Worm (Caenorhabditis elegans) whole organism, young adult: ENCODE data around the gene nstp-9.

Experiments
- B0336.3 ChIP-seq: fragments of 200-800 bp; sonication (Bioruptor generic); IDR thresholded peaks from 2 replicates; pipeline ENCODE4 v1.3.6; 2022; ENCODE audit warnings: missing genetic modification characterization, missing compliant biosample characterization
- F10E7.11 ChIP-seq: sonication (generic microtip); optimal IDR thresholded peaks from 2 replicates; lab custom pipeline; 2017; ENCODE audit warnings: mild to moderate bottlenecking, missing genetic modification characterization, moderate library complexity, missing compliant biosample characterization
- F23B12.7 ChIP-seq: sonication (generic microtip); optimal IDR thresholded peaks from 2 replicates; lab custom pipeline; 2017; ENCODE audit warnings: missing genetic modification characterization, mild to moderate bottlenecking, missing compliant biosample characterization, antibody characterized with exemption, moderate library complexity; ENCODE audit not compliant: insufficient read depth
- F39B2.1 ChIP-seq: fragments of 200-800 bp; sonication (Bioruptor generic); IDR thresholded peaks from 2 replicates; pipeline ENCODE4 v1.3.6; 2022; ENCODE audit warnings: missing genetic modification reagents, missing genetic modification characterization, missing compliant biosample characterization
- F52B5.7 ChIP-seq: sonication (generic microtip); optimal IDR thresholded peaks from 2 replicates; lab custom pipeline; 2016; ENCODE audit warnings: mild to moderate bottlenecking, missing genetic modification characterization, missing compliant biosample characterization
- F55B11.4 ChIP-seq: sonication (generic microtip); optimal IDR thresholded peaks from 2 replicates; lab custom pipeline; 2016; ENCODE audit warnings: missing compliant biosample characterization, missing genetic modification characterization, borderline replicate concordance; ENCODE audit not compliant: insufficient read depth
- F57C9.4 ChIP-seq: sonication (generic microtip); optimal IDR thresholded peaks from 2 replicates; lab custom pipeline; 2017; ENCODE audit warnings: mild to moderate bottlenecking, missing genetic modification characterization, missing compliant biosample characterization
- T26A5.8 ChIP-seq: sonication (generic microtip); optimal IDR thresholded peaks from 2 replicates; lab custom pipeline; 2016; ENCODE audit warnings: missing genetic modification characterization, missing compliant biosample characterization
- Y53G8AR.9 ChIP-seq: fragments of 200-800 bp; sonication (Bioruptor generic); conservative IDR thresholded peaks from 2 replicates; pipeline ENCODE4 v1.3.6; 2022; ENCODE audit warnings: missing genetic modification reagents, missing genetic modification characterization, missing compliant biosample characterization
- Y56A3A.18 ChIP-seq: fragments of 200-800 bp; sonication (Bioruptor generic); IDR thresholded peaks from 2 replicates; pipeline ENCODE4 v1.3.6; 2022; ENCODE audit warnings: missing genetic modification reagents, missing genetic modification characterization, missing compliant biosample characterization
- Y67H2A.10 ChIP-seq: fragments of 200-800 bp; sonication (Bioruptor generic); conservative IDR thresholded peaks from 2 replicates; pipeline ENCODE4 v1.3.6; 2022; ENCODE audit warnings: missing genetic modification reagents, missing genetic modification characterization, missing compliant biosample characterization
- Y95B8A.8 ChIP-seq: fragments of 200-800 bp; sonication (Bioruptor generic); IDR thresholded peaks from 2 replicates; pipeline ENCODE4 v1.3.6; 2022; ENCODE audit warnings: missing genetic modification reagents, missing genetic modification characterization, missing compliant biosample characterization
- akir-1 ChIP-seq: fragments of 200-800 bp; sonication (Bioruptor generic); optimal IDR thresholded peaks from 2 replicates; lab custom pipeline; 2018; ENCODE audit warnings: mild to moderate bottlenecking, missing genetic modification characterization, moderate library complexity, missing compliant biosample characterization
- aptf-2 ChIP-seq: fragments of 200-800 bp; sonication (Bioruptor generic); conservative IDR thresholded peaks from 2 replicates; pipeline ENCODE4 v1.3.6; 2022; ENCODE audit warnings: missing genetic modification reagents, missing genetic modification characterization, missing compliant biosample characterization
- attf-5 ChIP-seq: fragments of 200-800 bp; sonication (Bioruptor generic); optimal IDR thresholded peaks from 2 replicates; lab custom pipeline; 2018; ENCODE audit warnings: mild to moderate bottlenecking, missing genetic modification characterization, missing compliant biosample characterization
- bed-1 ChIP-seq: fragments of 200-800 bp; sonication (Bioruptor generic); IDR thresholded peaks from 2 replicates; pipeline ENCODE4 v1.3.6; 2022; ENCODE audit warnings: missing genetic modification reagents, missing genetic modification characterization, missing compliant biosample characterization
- cebp-1 ChIP-seq, 2 experiments: fragments of 200-800 bp in 1 of 2; sonication (Bioruptor generic) in 1 of 2; sonication (generic microtip) in 1 of 2; IDR thresholded peaks in 1 of 2; optimal IDR thresholded peaks in 1 of 2; 2 replicates each; pipeline versions ENCODE4 v1.3.6 to Lab custom; 2017 to 2022; ENCODE audit warnings: missing compliant biosample characterization in 2 of 2, missing genetic modification characterization in 2 of 2, mild to moderate bottlenecking in 1 of 2, missing genetic modification reagents in 1 of 2, moderate library complexity in 1 of 2
- cebp-2 ChIP-seq: fragments of 200-800 bp; sonication (Bioruptor generic); IDR thresholded peaks from 2 replicates; pipeline ENCODE4 v1.3.6; 2022; ENCODE audit warnings: missing genetic modification characterization, missing compliant biosample characterization
- ceh-100 ChIP-seq: fragments of 200-800 bp; sonication (Bioruptor generic); IDR thresholded peaks from 2 replicates; pipeline ENCODE4 v1.3.6; 2022; ENCODE audit warnings: missing genetic modification reagents, missing genetic modification characterization, missing compliant biosample characterization
- ceh-27 ChIP-seq: fragments of 200-800 bp; sonication (Bioruptor generic); optimal IDR thresholded peaks from 2 replicates; lab custom pipeline; 2018; ENCODE audit warnings: mild to moderate bottlenecking, missing genetic modification characterization, moderate library complexity, missing compliant biosample characterization
- ceh-58 ChIP-seq: fragments of 200-800 bp; sonication (Bioruptor generic); IDR thresholded peaks from 2 replicates; pipeline ENCODE4 v1.3.6; 2022; ENCODE audit warnings: missing genetic modification characterization, missing compliant biosample characterization
- ceh-91 ChIP-seq: fragments of 200-800 bp; sonication (Bioruptor generic); IDR thresholded peaks from 2 replicates; pipeline ENCODE4 v1.3.6; 2022; ENCODE audit warnings: missing genetic modification reagents, missing genetic modification characterization, missing compliant biosample characterization
- die-1 ChIP-seq: sonication (generic microtip); optimal IDR thresholded peaks from 2 replicates; lab custom pipeline; 2016; ENCODE audit warnings: missing genotype, mild to moderate bottlenecking, missing genetic modification characterization, missing compliant biosample characterization
- dpl-1 ChIP-seq: fragments of 150-350 bp; optimal IDR thresholded peaks from 2 replicates; lab custom pipeline; 2014; ENCODE audit warnings: missing biosample characterization, missing genetic modification reagents, missing genetic modification characterization
- gei-17 ChIP-seq: fragments of 200-800 bp; sonication (Bioruptor generic); optimal IDR thresholded peaks from 2 replicates; lab custom pipeline; 2018; ENCODE audit warnings: mild to moderate bottlenecking, missing genetic modification characterization, missing compliant biosample characterization
- hlh-12 ChIP-seq: sonication (generic microtip); optimal IDR thresholded peaks from 2 replicates; lab custom pipeline; 2016; ENCODE audit warnings: missing genetic modification characterization, missing compliant biosample characterization
- hmg-20 ChIP-seq: fragments of 200-800 bp; sonication (Bioruptor generic); IDR thresholded peaks from 2 replicates; pipeline ENCODE4 v1.3.6; 2022; ENCODE audit warnings: missing genetic modification reagents, missing genetic modification characterization, missing compliant biosample characterization
- lin-35 ChIP-seq, 3 experiments: fragments of 150-350 bp in 2 of 3; sonication (generic microtip) in 1 of 3; optimal IDR thresholded peaks; 2 replicates each; lab custom pipeline; 2014 to 2018; ENCODE audit warnings: missing biosample characterization in 3 of 3, missing genetic modification characterization in 3 of 3, missing genetic modification reagents in 3 of 3
- lin-54 ChIP-seq: fragments of 200-800 bp; sonication (Bioruptor generic); optimal IDR thresholded peaks from 2 replicates; lab custom pipeline; 2018; ENCODE audit warnings: mild to moderate bottlenecking, missing genetic modification characterization, missing compliant biosample characterization
- lsl-1 ChIP-seq: fragments of 200-800 bp; sonication (Bioruptor generic); optimal IDR thresholded peaks from 2 replicates; lab custom pipeline; 2018; ENCODE audit warnings: mild to moderate bottlenecking, missing genetic modification characterization, moderate library complexity, missing compliant biosample characterization
- madf-8 ChIP-seq: fragments of 200-800 bp; sonication (Bioruptor generic); conservative IDR thresholded peaks from 2 replicates; pipeline ENCODE4 v1.3.6; 2022; ENCODE audit warnings: missing genetic modification reagents, missing genetic modification characterization, missing compliant biosample characterization
- nfya-2 ChIP-seq: fragments of 200-800 bp; sonication (Bioruptor generic); IDR thresholded peaks from 2 replicates; pipeline ENCODE4 v1.3.6; 2022; ENCODE audit warnings: missing genetic modification reagents, missing genetic modification characterization, missing compliant biosample characterization
- nhr-80 ChIP-seq: sonication (generic microtip); optimal IDR thresholded peaks from 2 replicates; lab custom pipeline; 2016; ENCODE audit warnings: missing genetic modification characterization, missing compliant biosample characterization
- pbrm-1 ChIP-seq: fragments of 200-800 bp; sonication (Bioruptor generic); IDR thresholded peaks from 2 replicates; pipeline ENCODE4 v1.3.6; 2022; ENCODE audit warnings: missing genetic modification reagents, missing genetic modification characterization, missing compliant biosample characterization
- rcor-1 ChIP-seq: fragments of 200-800 bp; sonication (Bioruptor generic); IDR thresholded peaks from 2 replicates; pipeline ENCODE4 v1.3.6; 2022; ENCODE audit warnings: missing genetic modification reagents, missing genetic modification characterization, missing compliant biosample characterization
- repo-1 ChIP-seq: sonication (generic microtip); optimal IDR thresholded peaks from 2 replicates; lab custom pipeline; 2017; ENCODE audit warnings: mild to moderate bottlenecking, missing genetic modification characterization, missing compliant biosample characterization
- rpc-1 ChIP-seq, 2 experiments: fragments of 150-350 bp in 1 of 2; sonication (generic microtip) in 1 of 2; optimal IDR thresholded peaks; 2 replicates each; lab custom pipeline; 2014 to 2018; ENCODE audit warnings: missing biosample characterization in 1 of 2, missing genetic modification characterization in 1 of 2, missing genetic modification reagents in 1 of 2, missing genotype in 1 of 2
- sdz-38 ChIP-seq: sonication (generic microtip); optimal IDR thresholded peaks from 2 replicates; lab custom pipeline; 2016; ENCODE audit warnings: missing genotype, missing genetic modification characterization, missing compliant biosample characterization
- sea-2 ChIP-seq: fragments of 200-800 bp; sonication (Bioruptor generic); IDR thresholded peaks from 2 replicates; pipeline ENCODE4 v1.3.6; 2022; ENCODE audit warnings: missing genetic modification characterization, missing compliant biosample characterization
- tbp1 ChIP-seq: fragments of 200-800 bp; sonication (Bioruptor generic); optimal IDR thresholded peaks from 2 replicates; lab custom pipeline; 2018; ENCODE audit warnings: mild to moderate bottlenecking, missing genetic modification characterization, missing compliant biosample characterization
- tbx-9 ChIP-seq: sonication (generic microtip); optimal IDR thresholded peaks from 2 replicates; lab custom pipeline; 2016; ENCODE audit warnings: borderline replicate concordance, missing genetic modification characterization, inconsistent platforms, missing compliant biosample characterization
- zim-3 ChIP-seq: sonication (generic microtip); optimal IDR thresholded peaks from 2 replicates; lab custom pipeline; 2017; ENCODE audit warnings: mild to moderate bottlenecking, missing genetic modification characterization, moderate library complexity, missing compliant biosample characterization
- ztf-26 ChIP-seq: sonication (generic microtip); optimal IDR thresholded peaks from 2 replicates; lab custom pipeline; 2017; ENCODE audit warnings: missing genetic modification characterization, missing compliant biosample characterization
- ztf-6 ChIP-seq: fragments of 200-800 bp; sonication (Bioruptor generic); IDR thresholded peaks from 2 replicates; pipeline ENCODE4 v1.3.6; 2022; ENCODE audit warnings: missing genetic modification reagents, missing genetic modification characterization, missing compliant biosample characterization

The nstp-9 gene

ce11 chrX:10919613-10920012 is at the start of gene nstp-9:
nstp-9 (minus strand) TSS chrX:10919713.
- TF ChIP-seq lin-54 (no peak), ceh-58 (GFP tag; lab: Robert Waterston, UW) (no peak), F39B2.1 (GFP tag; lab: Robert Waterston, UW) (no peak), madf-8 (GFP tag; lab: Robert Waterston, UW) (no peak), aptf-2 (GFP tag; lab: Robert Waterston, UW) (no peak), Y95B8A.8 (no peak), ceh-27 (no peak), F55B11.4 (tag; lab: Kevin White, UChicago) (no peak), pbrm-1 (GFP tag; lab: Robert Waterston, UW) (no peak), T26A5.8 (tag; lab: Kevin White, UChicago) (no peak), hmg-20 (GFP tag; lab: Robert Waterston, UW) (no peak), Y53G8AR.9 (no peak), F10E7.11 (no peak), tbp1 (GFP tag; lab: Kevin White, UChicago) (no peak), rcor-1 (GFP tag; lab: Robert Waterston, UW) (no peak), B0336.3 (GFP tag; lab: Robert Waterston, UW) (no peak), rpc-1 (optimal IDR thresholded peaks at IDR 0.05; lab: Kevin White, UChicago) (no peak), rpc-1 (tag; optimal IDR thresholded peaks at IDR 0.05; lab: Kevin White, UChicago) (no peak), nfya-2 (GFP tag; lab: Robert Waterston, UW) (no peak)

- TF ChIP-seq F23B12.7 (tag; lab: Kevin White, UChicago), result no peak
- TF ChIP-seq ztf-6 (GFP tag; lab: Robert Waterston, UW), result no peak
- no peak for TF ChIP-seq lin-35 (GFP tag; optimal IDR thresholded peaks at IDR 0.05; lab: Kevin White, UChicago)
- no peak for TF ChIP-seq die-1
- no peak for TF ChIP-seq lin-54
- TF ChIP-seq lsl-1 (GFP tag; lab: Kevin White, UChicago), result no peak
- TF ChIP-seq repo-1 (tag; lab: Kevin White, UChicago), result no peak
- no peak for TF ChIP-seq cebp-2 (GFP tag; lab: Robert Waterston, UW)
- TF ChIP-seq Y67H2A.10 (GFP tag; lab: Robert Waterston, UW), result no peak
- TF ChIP-seq cebp-1 (GFP tag; IDR thresholded peaks at IDR 0.05; lab: Robert Waterston, UW), result no peak
- TF ChIP-seq cebp-1 (tag; optimal IDR thresholded peaks at IDR 0.05; lab: Kevin White, UChicago), result no peak
- no peak for TF ChIP-seq ceh-91
- TF ChIP-seq hlh-12 (tag; lab: Kevin White, UChicago), result no peak
- TF ChIP-seq gei-17 (GFP tag; lab: Kevin White, UChicago), result no peak
- no peak for TF ChIP-seq attf-5 (GFP tag; lab: Kevin White, UChicago)
- no peak for TF ChIP-seq sea-2 (GFP tag; lab: Robert Waterston, UW)
- TF ChIP-seq nhr-80 (tag; lab: Kevin White, UChicago), result no peak
- TF ChIP-seq, all 124 proteins: peak for 0
These were observed 48.2 kb upstream of the nstp-9 start, which contains the start of gene K09C8.9 for ce11 chrX:10967698-10968097. K09C8.9 (minus strand) TSS chrX:10967798.

ce11 chrX:10966251-10966650 is 46.7 kb upstream of the nstp-9 start, which contains the start of gene lge-1:
lge-1 (plus strand) TSS chrX:10966551.
- no peak for TF ChIP-seq zim-3
- no peak for TF ChIP-seq tbx-9 (tag; lab: Kevin White, UChicago)
- no peak for TF ChIP-seq sdz-38 (tag; lab: Kevin White, UChicago)
- no peak for TF ChIP-seq Y56A3A.18
- no peak for TF ChIP-seq die-1
- TF ChIP-seq F57C9.4 (tag; lab: Kevin White, UChicago), result no peak
- TF ChIP-seq dpl-1, result no peak
- no peak for TF ChIP-seq bed-1 (GFP tag; lab: Robert Waterston, UW)
- no peak for TF ChIP-seq akir-1
- no peak for TF ChIP-seq F52B5.7 (tag; lab: Kevin White, UChicago)
- TF ChIP-seq ceh-100 (GFP tag; lab: Robert Waterston, UW), result no peak
- TF ChIP-seq ztf-26, result no peak
